Worm (Caenorhabditis elegans): ENCODE results near the gene T17A3.12.

Gene T17A3.12

ce11 chrIII:175733-176132 is 30.8 kb upstream of the T17A3.12 start, which contains the start of gene clec-148:
clec-148 (minus strand) TSS chrIII:175833.
- TF ChIP-seq pqm-1 (tag; optimal IDR thresholded peaks at IDR 0.05) (peak; percentile 18), unc-62 (GFP tag; optimal IDR thresholded peaks at IDR 0.05 in 1 of 2) (peak in 1 of 2 experiments; percentile 66), unc-62 (tag; optimal IDR thresholded peaks at IDR 0.05) (no peak), daf-19 (GFP tag; conservative IDR thresholded peaks at IDR 0.05) (no peak)

ce11 chrIII:173501-173900 is 28.5 kb upstream of the T17A3.12 start, which contains the start of gene F40G9.19:
F40G9.19 (plus strand) TSS chrIII:173801.
- TF ChIP-seq aha-1 (tag), result peak; percentile 31
- no peak for TF ChIP-seq egl-43 (GFP tag; IDR thresholded peaks at IDR 0.05)

DNA sequence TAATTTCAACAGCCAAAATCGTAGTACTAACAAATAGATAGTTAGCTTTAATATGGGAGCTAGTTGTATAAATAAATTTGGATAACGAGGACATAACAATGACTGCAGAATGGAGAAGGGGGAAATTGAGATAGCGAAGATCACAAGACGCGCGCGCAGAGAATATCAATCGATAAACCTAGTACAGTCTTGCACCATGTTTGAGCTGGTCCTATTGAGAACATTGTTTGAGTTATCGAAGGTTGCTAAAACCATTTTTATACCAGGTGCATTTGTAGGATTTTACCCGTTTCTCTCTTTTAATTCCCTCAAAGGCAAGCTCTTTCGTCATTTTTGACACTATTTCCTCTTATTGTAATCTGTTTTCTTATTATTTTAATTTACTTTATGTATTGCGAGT is 26.6 kb upstream of the T17A3.12 start, which contains the start of the genes F40G9.9 and F40G9.12:
Gene F40G9.9, minus strand, starts transcription at position 101 of the 400 bp plus-strand sequence.
Gene F40G9.12, plus strand, starts transcription at position 231 of the 400 bp plus-strand sequence.
- no peak for TF ChIP-seq F37D6.2 (tag; optimal IDR thresholded peaks at IDR 0.05)
- TF ChIP-seq mxl-3 (GFP tag; optimal IDR thresholded peaks at IDR 0.05), result no peak
- no peak for TF ChIP-seq rbr-2 (tag; optimal IDR thresholded peaks at IDR 0.05)
- TF ChIP-seq hlh-11 (tag; optimal IDR thresholded peaks at IDR 0.05), result no peak
- no peak for TF ChIP-seq daf-16 (GFP tag; optimal IDR thresholded peaks at IDR 0.05)
- TF ChIP-seq daf-16 (tag; optimal IDR thresholded peaks at IDR 0.05), result no peak
- TF ChIP-seq nhr-11 (tag; optimal IDR thresholded peaks at IDR 0.05), result no peak
- TF ChIP-seq zip-11 (GFP tag; IDR thresholded peaks at IDR 0.05), result no peak
- TF ChIP-seq lsy-2 (tag; optimal IDR thresholded peaks at IDR 0.05), result no peak
- no peak for TF ChIP-seq nhr-102 (tag; optimal IDR thresholded peaks at IDR 0.05)
- TF ChIP-seq hlh-30 (tag; optimal IDR thresholded peaks at IDR 0.05; ENCODE audit: insufficient read depth), result no peak
- TF ChIP-seq nhr-6 (tag; optimal IDR thresholded peaks at IDR 0.05), result no peak
- TF ChIP-seq ctbp-1 (GFP tag; IDR thresholded peaks at IDR 0.05), result no peak
- TF ChIP-seq lir-3 (tag; optimal IDR thresholded peaks at IDR 0.05), result no peak
- no peak for TF ChIP-seq nhr-28 (tag; optimal IDR thresholded peaks at IDR 0.05)

- TF ChIP-seq unc-62 (GFP tag; optimal IDR thresholded peaks at IDR 0.05 in 1 of 2) (peak in 1 of 2 experiments; percentile 87), unc-62 (tag; optimal IDR thresholded peaks at IDR 0.05) (no peak), F37D6.2 (tag; optimal IDR thresholded peaks at IDR 0.05) (no peak)
Observed at ce11 chrIII:169478-169877, 24.5 kb upstream of the T17A3.12 start, which contains the start of gene F40G9.18. F40G9.18 (minus strand) TSS chrIII:169578.

DNA sequence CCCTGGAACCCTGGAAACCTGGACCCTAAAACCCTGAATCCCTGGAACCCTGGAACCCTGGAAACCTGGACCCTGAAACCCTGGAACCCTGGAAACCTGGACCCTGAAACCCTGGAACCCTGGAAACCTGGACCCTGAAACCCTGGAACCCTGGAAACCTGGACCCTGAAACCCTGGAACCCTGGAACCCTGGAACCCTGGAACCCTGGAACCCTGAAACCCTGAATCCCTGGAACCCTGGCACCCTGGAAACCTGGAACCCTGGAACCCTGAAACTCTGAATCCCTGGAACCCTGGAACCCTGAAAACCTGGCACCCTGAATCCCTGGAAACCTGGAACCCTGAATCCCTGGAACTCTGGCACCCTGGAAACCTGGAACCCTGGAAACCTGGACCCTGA is 23.4 kb upstream of the T17A3.12 start:
- TF ChIP-seq set-16 (GFP tag; IDR thresholded peaks at IDR 0.05), result peak; percentile 88

DNA sequence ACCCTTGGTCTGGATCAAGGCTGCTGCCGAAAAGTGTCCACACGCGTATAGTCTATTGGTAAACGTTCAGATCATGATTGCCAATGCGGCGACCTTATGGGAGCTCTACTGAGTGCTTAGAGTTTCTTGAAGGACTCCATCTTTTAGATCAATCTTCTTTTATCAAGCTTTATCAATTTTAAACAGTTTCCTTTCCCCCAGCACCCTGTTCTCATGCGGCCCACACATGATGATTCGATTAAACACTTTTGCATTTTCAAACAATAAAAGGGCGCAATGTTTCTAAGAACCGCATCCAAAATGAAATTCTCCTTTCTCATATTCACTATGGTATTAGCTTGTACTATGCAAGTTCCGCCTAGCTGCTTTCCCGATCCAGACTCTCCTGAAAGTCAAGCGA is 20.4 kb upstream of the T17A3.12 start, which contains the start of gene F40G9.7:
Gene F40G9.7, plus strand, starts transcription at position 301 of the 400 bp plus-strand sequence.
- no peak for TF ChIP-seq arid-1 (GFP tag; conservative IDR thresholded peaks at IDR 0.05)
- TF ChIP-seq snpc-1.2 (GFP tag; IDR thresholded peaks at IDR 0.05), result no peak
- peak; percentile 85 for TF ChIP-seq aha-1 (tag)
- no peak for TF ChIP-seq nhr-102 (tag; optimal IDR thresholded peaks at IDR 0.05)

- no peak for TF ChIP-seq F10B5.3 (tag; optimal IDR thresholded peaks at IDR 0.05)
- TF ChIP-seq lir-3 (tag; optimal IDR thresholded peaks at IDR 0.05), result no peak
- no peak for TF ChIP-seq zfp-3 (GFP tag; conservative IDR thresholded peaks at IDR 0.05)
- TF ChIP-seq mxl-2 (GFP tag; conservative IDR thresholded peaks at IDR 0.05), result no peak
- TF ChIP-seq zip-11 (GFP tag; IDR thresholded peaks at IDR 0.05), result no peak
- TF ChIP-seq madf-9 (GFP tag; conservative IDR thresholded peaks at IDR 0.05), result no peak
- TF ChIP-seq pqm-1 (tag; optimal IDR thresholded peaks at IDR 0.05), result no peak
- no peak for TF ChIP-seq lin-15B (tag; optimal IDR thresholded peaks at IDR 0.05)
- TF ChIP-seq nhr-25 (tag; optimal IDR thresholded peaks at IDR 0.05; ENCODE audit: borderline replicate concordance, insufficient read depth), result no peak
- no peak for TF ChIP-seq madf-5 (GFP tag; IDR thresholded peaks at IDR 0.05)
- no peak for TF ChIP-seq hlh-11 (tag; optimal IDR thresholded peaks at IDR 0.05)
- TF ChIP-seq zag-1 (tag; optimal IDR thresholded peaks at IDR 0.05), result no peak
- no peak for TF ChIP-seq ceh-62 (tag; optimal IDR thresholded peaks at IDR 0.05)
- TF ChIP-seq unc-62 (GFP tag; optimal IDR thresholded peaks at IDR 0.05 in 1 of 2), result no peak
- no peak for TF ChIP-seq unc-62 (tag; optimal IDR thresholded peaks at IDR 0.05)
- TF ChIP-seq php-3 (GFP tag; IDR thresholded peaks at IDR 0.05), result no peak
Observed at ce11 chrIII:164775-165174, 19.8 kb upstream of the T17A3.12 start, which contains the start of gene F40G9.8. F40G9.8 (minus strand) TSS chrIII:164875.
